4 fruit fly cellular contexts compared by ENCODE assay signal in the genomic region with DNA sequence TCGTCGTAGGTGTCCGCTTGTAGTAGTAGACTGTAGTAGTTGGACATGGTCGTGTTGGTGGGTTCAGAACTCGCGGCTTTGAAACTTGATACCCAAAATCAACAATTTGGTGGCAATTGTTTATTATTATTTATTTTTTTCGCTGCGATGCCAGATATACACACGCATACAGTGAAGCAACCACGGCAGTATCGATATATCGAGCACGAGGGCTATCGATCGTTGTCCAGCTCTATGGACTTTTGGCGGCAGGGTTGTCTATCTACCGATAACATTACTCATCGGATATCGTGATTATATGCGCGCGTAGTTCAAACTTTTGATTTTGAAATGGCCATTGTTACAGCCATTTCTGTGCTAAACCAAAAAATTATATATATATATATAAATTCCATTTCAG.
TF ChIP-seq lines count a peak whose summit lies in the region.

A gene (minus strand): TSS at position 208 of the 400 bp plus-strand sequence.

- no peak for TF ChIP-seq CTCF in whole organism, embryonic (GFP tag; optimal IDR thresholded peaks at IDR 0.05; lab: Kevin White, UChicago)

TF ChIP-seq in whole organism, adult, 20 proteins besides CTCF, POLR2A, EP300 and RAD21:
- TF ChIP-seq CG11617 (GFP tag; optimal IDR thresholded peaks at IDR 0.05; lab: Kevin White, UChicago) (no peak), CG14711 (tag; optimal IDR thresholded peaks at IDR 0.05; lab: Kevin White, UChicago) (peak; percentile 94), CG7101 (tag; optimal IDR thresholded peaks at IDR 0.05; lab: Kevin White, UChicago) (peak; percentile 36), Crg-1 (GFP tag; optimal IDR thresholded peaks at IDR 0.05; lab: Kevin White, UChicago) (peak; percentile 23), CG5204 (GFP tag; optimal IDR thresholded peaks at IDR 0.05; lab: Kevin White, UChicago) (no peak), pad (GFP tag; optimal IDR thresholded peaks at IDR 0.05; lab: Kevin White, UChicago) (peak; percentile 11), cic (GFP tag; optimal IDR thresholded peaks at IDR 0.05; lab: Kevin White, UChicago) (peak; percentile 29), CG1620 (GFP tag; optimal IDR thresholded peaks at IDR 0.05; lab: Kevin White, UChicago) (peak; percentile 8), ovo (GFP tag; optimal IDR thresholded peaks at IDR 0.05; lab: Kevin White, UChicago) (peak; percentile 10), kay (GFP tag; lab: Kevin White, UChicago; ENCODE audit: borderline replicate concordance) (no peak), tj (GFP tag; optimal IDR thresholded peaks at IDR 0.05; lab: Kevin White, UChicago) (peak; percentile 42), Mnt (GFP tag; optimal IDR thresholded peaks at IDR 0.05; lab: Kevin White, UChicago) (peak; percentile 57), Hr96 (GFP tag; optimal IDR thresholded peaks at IDR 0.05; lab: Kevin White, UChicago) (no peak), bab1 (GFP tag; optimal IDR thresholded peaks at IDR 0.05; lab: Kevin White, UChicago) (peak; percentile 49)

TF ChIP-seq in whole organism, embryonic, 481 proteins besides CTCF, POLR2A, EP300 and RAD21 (continues in another document):
- no peak for TF ChIP-seq CG6813 (GFP tag; optimal IDR thresholded peaks at IDR 0.05; lab: Kevin White, UChicago)
- no peak for TF ChIP-seq CG10366 (GFP tag; IDR thresholded peaks at IDR 0.05; lab: Robert Waterston, UW)
- TF ChIP-seq CG10565 (GFP tag; optimal IDR thresholded peaks at IDR 0.05; lab: Kevin White, UChicago), result no peak
- TF ChIP-seq crp (GFP tag; optimal IDR thresholded peaks at IDR 0.05; lab: Kevin White, UChicago), result peak in 1 of 2 experiments; percentile 35
- TF ChIP-seq gt (GFP tag; IDR thresholded peaks at IDR 0.05; lab: Robert Waterston, UW), result no peak
- TF ChIP-seq Bdp1 (GFP tag; optimal IDR thresholded peaks at IDR 0.05; lab: Kevin White, UChicago), result no peak
- TF ChIP-seq Spps (tag; optimal IDR thresholded peaks at IDR 0.05; lab: Kevin White, UChicago), result no peak
- TF ChIP-seq tap (tag; optimal IDR thresholded peaks at IDR 0.05; lab: Kevin White, UChicago), result no peak
- TF ChIP-seq sens (GFP tag; lab: Kevin White, UChicago), result peak; percentile 70
- TF ChIP-seq CG2875 (GFP tag; optimal IDR thresholded peaks at IDR 0.05; lab: Kevin White, UChicago), result no peak
- peak; percentile 96 for TF ChIP-seq HLH4C (GFP tag; IDR thresholded peaks at IDR 0.05; lab: Robert Waterston, UW; ENCODE audit: partially characterized antibody)
- TF ChIP-seq seq (GFP tag; IDR thresholded peaks at IDR 0.05; lab: Robert Waterston, UW), result no peak
- peak; percentile 36; the same call in 1 of the 2 replicates for TF ChIP-seq slbo (GFP tag; IDR thresholded peaks at IDR 0.05; lab: Robert Waterston, UW)
- peak; percentile 22 for TF ChIP-seq CG3995 (GFP tag; optimal IDR thresholded peaks at IDR 0.05; lab: Kevin White, UChicago)
- TF ChIP-seq Poxn (GFP tag; IDR thresholded peaks at IDR 0.05; lab: Robert Waterston, UW), result no peak
- TF ChIP-seq CG8944 (GFP tag; optimal IDR thresholded peaks at IDR 0.05; lab: Kevin White, UChicago), result no peak
- TF ChIP-seq chinmo (GFP tag; IDR thresholded peaks at IDR 0.05; lab: Robert Waterston, UW; ENCODE audit: partially characterized antibody), result peak; percentile 93
- TF ChIP-seq CG13775 (GFP tag; optimal IDR thresholded peaks at IDR 0.05; lab: Kevin White, UChicago), result no peak
- peak; percentile 39 for TF ChIP-seq CG9797 (GFP tag; optimal IDR thresholded peaks at IDR 0.05; lab: Kevin White, UChicago)
- no peak for TF ChIP-seq grn (GFP tag; optimal IDR thresholded peaks at IDR 0.05; lab: Kevin White, UChicago)
- no peak for TF ChIP-seq Hmx (GFP tag; optimal IDR thresholded peaks at IDR 0.05; lab: Kevin White, UChicago)
- TF ChIP-seq CG15479 (GFP tag; optimal IDR thresholded peaks at IDR 0.05; lab: Kevin White, UChicago), result no peak
- no peak for TF ChIP-seq shn (GFP tag; optimal IDR thresholded peaks at IDR 0.05; lab: Kevin White, UChicago)
- no peak for TF ChIP-seq CG4282 (GFP tag; optimal IDR thresholded peaks at IDR 0.05; lab: Kevin White, UChicago)
- peak; percentile 85 for TF ChIP-seq sna (GFP tag; IDR thresholded peaks at IDR 0.05; lab: Robert Waterston, UW; ENCODE audit: partially characterized antibody)

TF ChIP-seq in whole organism, prepupa, 60 proteins besides CTCF, POLR2A, EP300 and RAD21:
- TF ChIP-seq CG31627 (GFP tag; optimal IDR thresholded peaks at IDR 0.05; lab: Kevin White, UChicago), result no peak
- peak; percentile 2 for TF ChIP-seq fkh (GFP tag; optimal IDR thresholded peaks at IDR 0.05; lab: Kevin White, UChicago)
- peak; percentile 12 for TF ChIP-seq CG3032 (tag; optimal IDR thresholded peaks at IDR 0.05; lab: Kevin White, UChicago)
- TF ChIP-seq svp (GFP tag; lab: Kevin White, UChicago), result peak; percentile 22
- no peak for TF ChIP-seq fd59A (GFP tag; optimal IDR thresholded peaks at IDR 0.05; lab: Kevin White, UChicago)
TF ChIP-seq in whole organism, prepupa: peak in this region for 3.

TF ChIP-seq in whole organism, wandering third instar larva, 38 proteins besides CTCF, POLR2A, EP300 and RAD21:
- no peak for TF ChIP-seq CG32264 (GFP tag; optimal IDR thresholded peaks at IDR 0.05; lab: Kevin White, UChicago)
- TF ChIP-seq Hnf4 (GFP tag; optimal IDR thresholded peaks at IDR 0.05; lab: Kevin White, UChicago), result peak; percentile 22
- no peak for TF ChIP-seq Hr78 (GFP tag; optimal IDR thresholded peaks at IDR 0.05; lab: Kevin White, UChicago)
- TF ChIP-seq ey (GFP tag; optimal IDR thresholded peaks at IDR 0.05; lab: Kevin White, UChicago), result no peak
- peak; percentile 15 for TF ChIP-seq Sp1 (GFP tag; optimal IDR thresholded peaks at IDR 0.05; lab: Kevin White, UChicago)
- TF ChIP-seq psq (GFP tag; optimal IDR thresholded peaks at IDR 0.05; lab: Kevin White, UChicago), result no peak
- TF ChIP-seq N (GFP tag; optimal IDR thresholded peaks at IDR 0.05; lab: Kevin White, UChicago), result no peak
- no peak for TF ChIP-seq brk (GFP tag; optimal IDR thresholded peaks at IDR 0.05; lab: Kevin White, UChicago)
- TF ChIP-seq CG9705 (GFP tag; optimal IDR thresholded peaks at IDR 0.05; lab: Kevin White, UChicago), result no peak
- no peak for TF ChIP-seq tai (GFP tag; optimal IDR thresholded peaks at IDR 0.05; lab: Kevin White, UChicago)
- no peak for TF ChIP-seq Vsx2 (GFP tag; optimal IDR thresholded peaks at IDR 0.05; lab: Kevin White, UChicago; ENCODE audit: partially characterized antibody)
- no peak for TF ChIP-seq OdsH (GFP tag; optimal IDR thresholded peaks at IDR 0.05; lab: Kevin White, UChicago)
- peak; percentile 6 for TF ChIP-seq HLH106 (tag; optimal IDR thresholded peaks at IDR 0.05; lab: Kevin White, UChicago)
- no peak for TF ChIP-seq rgr (GFP tag; optimal IDR thresholded peaks at IDR 0.05; lab: Kevin White, UChicago)
- no peak for TF ChIP-seq Myc (optimal IDR thresholded peaks at IDR 0.05; lab: Kevin White, UChicago)
- no peak for TF ChIP-seq dsf (GFP tag; optimal IDR thresholded peaks at IDR 0.05; lab: Kevin White, UChicago; ENCODE audit: borderline replicate concordance)
- no peak for TF ChIP-seq woc (GFP tag; optimal IDR thresholded peaks at IDR 0.05; lab: Kevin White, UChicago)
- no peak for TF ChIP-seq Jra (GFP tag; optimal IDR thresholded peaks at IDR 0.05; lab: Kevin White, UChicago)
- TF ChIP-seq dmrt93B (GFP tag; optimal IDR thresholded peaks at IDR 0.05; lab: Kevin White, UChicago), result no peak
- TF ChIP-seq Rel (GFP tag; optimal IDR thresholded peaks at IDR 0.05; lab: Kevin White, UChicago), result no peak
- TF ChIP-seq Rel (tag; optimal IDR thresholded peaks at IDR 0.05; lab: Kevin White, UChicago), result peak; percentile 46
- TF ChIP-seq jim (GFP tag; optimal IDR thresholded peaks at IDR 0.05; lab: Kevin White, UChicago), result no peak
- TF ChIP-seq foxo (GFP tag; optimal IDR thresholded peaks at IDR 0.05; lab: Kevin White, UChicago), result no peak
- no peak for TF ChIP-seq dl (GFP tag; optimal IDR thresholded peaks at IDR 0.05; lab: Kevin White, UChicago; ENCODE audit: insufficient read depth in 1 of 2, partially characterized antibody in 2 of 2)
- TF ChIP-seq Dif (GFP tag; optimal IDR thresholded peaks at IDR 0.05; lab: Kevin White, UChicago; ENCODE audit: partially characterized antibody), result peak; percentile 8
- TF ChIP-seq CrebA (GFP tag; optimal IDR thresholded peaks at IDR 0.05; lab: Kevin White, UChicago; ENCODE audit: borderline replicate concordance), result no peak
- TF ChIP-seq Mio (GFP tag; optimal IDR thresholded peaks at IDR 0.05; lab: Kevin White, UChicago), result no peak
- TF ChIP-seq pan (optimal IDR thresholded peaks at IDR 0.05; lab: Kevin White, UChicago), result no peak
- TF ChIP-seq Dfd (GFP tag; optimal IDR thresholded peaks at IDR 0.05; lab: Kevin White, UChicago), result no peak
- TF ChIP-seq Hr83 (GFP tag; optimal IDR thresholded peaks at IDR 0.05; lab: Kevin White, UChicago; ENCODE audit: poor library complexity, severe bottlenecking), result peak; percentile 67
- no peak for TF ChIP-seq fru (GFP tag; optimal IDR thresholded peaks at IDR 0.05; lab: Kevin White, UChicago)
- no peak for TF ChIP-seq sv (GFP tag; optimal IDR thresholded peaks at IDR 0.05; lab: Kevin White, UChicago)
- no peak for TF ChIP-seq usp (GFP tag; optimal IDR thresholded peaks at IDR 0.05; lab: Kevin White, UChicago)
- TF ChIP-seq GATAd (GFP tag; optimal IDR thresholded peaks at IDR 0.05; lab: Kevin White, UChicago), result no peak
- TF ChIP-seq br (GFP tag; optimal IDR thresholded peaks at IDR 0.05; lab: Kevin White, UChicago), result no peak
- no peak for TF ChIP-seq lola (GFP tag; optimal IDR thresholded peaks at IDR 0.05; lab: Kevin White, UChicago)
- peak; percentile 22 for TF ChIP-seq h (GFP tag; optimal IDR thresholded peaks at IDR 0.05; lab: Kevin White, UChicago)
- no peak for TF ChIP-seq Abd-B (GFP tag; optimal IDR thresholded peaks at IDR 0.05; lab: Kevin White, UChicago)
- TF ChIP-seq sage (GFP tag; optimal IDR thresholded peaks at IDR 0.05; lab: Kevin White, UChicago), result no peak
TF ChIP-seq in whole organism, wandering third instar larva: peak in this region for 7.
